Worm (Caenorhabditis elegans) whole organism, L1 larva: ENCODE data around the gene hlh-10.

Experiments
- C16A3.4 ChIP-seq: fragments of 150-350 bp; optimal IDR thresholded peaks from 2 replicates; lab custom pipeline; 2014; ENCODE audit warnings: missing biosample characterization, missing genetic modification characterization
- Y116A8C.19 ChIP-seq: sonication (generic microtip); optimal IDR thresholded peaks from 2 replicates; lab custom pipeline; 2016; ENCODE audit warnings: missing compliant biosample characterization, missing genetic modification characterization, borderline replicate concordance
- aha-1 ChIP-seq: fragments of 150-350 bp; optimal IDR thresholded peaks from 2 replicates; lab custom pipeline; 2014; ENCODE audit warnings: missing biosample characterization, missing genetic modification characterization
- alr-1 ChIP-seq: fragments of 200-800 bp; sonication (Bioruptor generic); optimal IDR thresholded peaks from 2 replicates; lab custom pipeline; 2018; ENCODE audit warnings: borderline replicate concordance, mild to moderate bottlenecking, missing genetic modification characterization, missing compliant biosample characterization
- blmp-1 ChIP-seq: fragments of 150-350 bp; optimal IDR thresholded peaks from 2 replicates; lab custom pipeline; 2014; ENCODE audit warnings: missing biosample characterization, missing genetic modification characterization
- ceh-8 ChIP-seq: fragments of 200-800 bp; sonication (Bioruptor generic); optimal IDR thresholded peaks from 2 replicates; lab custom pipeline; 2018; ENCODE audit warnings: mild to moderate bottlenecking, missing genetic modification characterization, moderate library complexity, missing compliant biosample characterization
- dsc-1 ChIP-seq: sonication (generic microtip); optimal IDR thresholded peaks from 2 replicates; lab custom pipeline; 2016; ENCODE audit warnings: mild to moderate bottlenecking, missing genetic modification characterization, missing compliant biosample characterization
- efl-1 ChIP-seq, 4 experiments: fragments of 150-350 bp; optimal IDR thresholded peaks in 3 of 4; peaks in 1 of 4; 1 replicate in 1 of 4; 2 replicates in 3 of 4; lab custom pipeline; 2014; ENCODE audit warnings: missing biosample characterization in 2 of 4, missing genetic modification characterization in 2 of 4, missing genetic modification reagents in 2 of 4
- elt-2 ChIP-seq: sonication (generic microtip); optimal IDR thresholded peaks from 2 replicates; lab custom pipeline; 2016; ENCODE audit warnings: missing genetic modification characterization, mild to moderate bottlenecking, inconsistent platforms, missing compliant biosample characterization, missing genetic modification reagents
- fkh-10 ChIP-seq: sonication (generic microtip); optimal IDR thresholded peaks from 2 replicates; lab custom pipeline; 2017; ENCODE audit warnings: missing biosample characterization, missing genetic modification reagents, missing genetic modification characterization
- fkh-8 ChIP-seq: sonication (generic microtip); optimal IDR thresholded peaks from 2 replicates; lab custom pipeline; 2016; ENCODE audit warnings: mild to moderate bottlenecking, missing genetic modification characterization, missing compliant biosample characterization
- lin-14 ChIP-seq: fragments of 200-800 bp; sonication (Bioruptor generic); optimal IDR thresholded peaks from 2 replicates; lab custom pipeline; 2018; ENCODE audit warnings: mild to moderate bottlenecking, missing genetic modification characterization, moderate library complexity, missing compliant biosample characterization
- lin-35 ChIP-seq, 2 experiments: fragments of 150-350 bp; optimal IDR thresholded peaks; 2 replicates each; lab custom pipeline; 2014; ENCODE audit warnings: missing biosample characterization in 2 of 2, missing genetic modification characterization in 2 of 2, missing genetic modification reagents in 2 of 2
- lir-3 ChIP-seq: sonication (generic microtip); optimal IDR thresholded peaks from 2 replicates; lab custom pipeline; 2016; ENCODE audit warnings: mild to moderate bottlenecking, missing genetic modification characterization, moderate library complexity, missing compliant biosample characterization; ENCODE audit not compliant: poor library complexity
- mab-9 ChIP-seq: fragments of 200-800 bp; sonication (Bioruptor generic); IDR thresholded peaks from 2 replicates; pipeline ENCODE4 v1.3.6; 2022; ENCODE audit warnings: missing genetic modification reagents, missing genetic modification characterization, missing compliant biosample characterization
- mdl-1 ChIP-seq, 2 experiments: fragments of 150-350 bp; optimal IDR thresholded peaks; 2 replicates each; lab custom pipeline; 2014 to 2017; ENCODE audit warnings: missing biosample characterization in 2 of 2, missing genetic modification characterization in 2 of 2, inconsistent platforms in 1 of 2
- mep-1 ChIP-seq: fragments of 150-350 bp; optimal IDR thresholded peaks from 2 replicates; lab custom pipeline; 2014; ENCODE audit warnings: missing biosample characterization, missing genetic modification characterization
- nhr-11 ChIP-seq: fragments of 150-350 bp; optimal IDR thresholded peaks from 2 replicates; lab custom pipeline; 2014; ENCODE audit warnings: missing biosample characterization, missing genetic modification characterization
- nhr-12 ChIP-seq: sonication (generic microtip); optimal IDR thresholded peaks from 2 replicates; lab custom pipeline; 2017; ENCODE audit warnings: missing biosample characterization, missing genetic modification characterization
- nhr-47 ChIP-seq: sonication (generic microtip); optimal IDR thresholded peaks from 2 replicates; lab custom pipeline; 2016; ENCODE audit warnings: mild to moderate bottlenecking, missing genetic modification characterization, moderate library complexity, missing compliant biosample characterization
- nhr-71 ChIP-seq: sonication (generic microtip); optimal IDR thresholded peaks from 2 replicates; lab custom pipeline; 2016; ENCODE audit warnings: mild to moderate bottlenecking, missing genetic modification characterization, moderate library complexity, missing compliant biosample characterization
- nhr-76 ChIP-seq: sonication (generic microtip); optimal IDR thresholded peaks from 2 replicates; lab custom pipeline; 2017; ENCODE audit warnings: missing biosample characterization, missing genetic modification characterization
- nhr-84 ChIP-seq: sonication (generic microtip); optimal IDR thresholded peaks from 2 replicates; lab custom pipeline; 2017; ENCODE audit warnings: missing biosample characterization, missing genetic modification characterization
- nhr-85 ChIP-seq: sonication (generic microtip); peaks from one replicate; lab custom pipeline; 2016; ENCODE audit warnings: missing genetic modification characterization, inconsistent platforms, missing compliant biosample characterization
- nhr-90 ChIP-seq: sonication (generic microtip); optimal IDR thresholded peaks from 2 replicates; lab custom pipeline; 2016; ENCODE audit warnings: mild to moderate bottlenecking, missing genetic modification characterization, missing compliant biosample characterization; ENCODE audit not compliant: poor library complexity
- snu-23 ChIP-seq: sonication (generic microtip); optimal IDR thresholded peaks from 2 replicates; lab custom pipeline; 2016; ENCODE audit warnings: missing genetic modification characterization, missing compliant biosample characterization
- sptf-1 ChIP-seq: fragments of 150-350 bp; optimal IDR thresholded peaks from 2 replicates; lab custom pipeline; 2014; ENCODE audit warnings: missing biosample characterization, missing genetic modification characterization
- swsn-7 ChIP-seq: sonication (generic microtip); optimal IDR thresholded peaks from 2 replicates; lab custom pipeline; 2016; ENCODE audit warnings: missing genetic modification characterization, missing compliant biosample characterization
- tbx-2 ChIP-seq: sonication (generic microtip); optimal IDR thresholded peaks from 2 replicates; lab custom pipeline; 2016; ENCODE audit warnings: missing genetic modification characterization, missing compliant biosample characterization
- unc-30 ChIP-seq: sonication (generic microtip); optimal IDR thresholded peaks from 2 replicates; lab custom pipeline; 2017; ENCODE audit warnings: missing biosample characterization, missing genetic modification characterization
- xbp-1 ChIP-seq: sonication (generic microtip); optimal IDR thresholded peaks from 2 replicates; lab custom pipeline; 2016; ENCODE audit warnings: missing genetic modification characterization, missing compliant biosample characterization
- zip-4 ChIP-seq: fragments of 200-800 bp; sonication (Bioruptor generic); optimal IDR thresholded peaks from 2 replicates; lab custom pipeline; 2018; ENCODE audit warnings: mild to moderate bottlenecking, missing genetic modification characterization, moderate library complexity, missing compliant biosample characterization
- ztf-11 ChIP-seq, 2 experiments: sonication (generic microtip); optimal IDR thresholded peaks; 2 replicates each; lab custom pipeline; 2016 to 2017; ENCODE audit warnings: missing genetic modification characterization in 2 of 2, missing biosample characterization in 1 of 2, missing compliant biosample characterization in 1 of 2

The hlh-10 gene

DNA sequence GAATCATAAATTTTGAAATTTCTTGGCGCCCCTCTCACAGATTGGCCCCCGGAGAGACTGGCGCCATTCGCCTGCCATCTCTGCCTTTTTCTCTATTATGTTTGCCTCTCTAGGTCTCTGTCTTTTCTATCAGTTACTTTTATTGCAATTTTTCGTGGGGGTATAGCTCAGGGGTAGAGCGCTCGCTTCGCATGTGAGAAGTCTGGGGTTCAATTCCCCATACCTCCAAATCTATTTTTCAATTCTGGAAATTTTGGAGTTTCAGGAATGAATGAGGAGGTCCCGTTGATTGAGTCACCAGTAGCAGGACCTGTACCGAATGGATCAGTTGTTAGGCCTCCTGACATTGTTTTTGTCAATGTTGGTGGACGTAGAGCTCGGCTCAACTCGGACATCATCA is 36.0 kb upstream of the hlh-10 start, which contains the start of gene kvs-3 (continued):
- TF ChIP-seq nhr-47 (tag; lab: Kevin White, UChicago), result peak; percentile 55
- TF ChIP-seq lir-3 (tag; lab: Kevin White, UChicago), result no peak
- TF ChIP-seq tbx-2 (tag; lab: Kevin White, UChicago), result peak; percentile 30
- 0 out of 2 replicates have a peak, but pooled peaks have one; percentile 34 for TF ChIP-seq mab-9 (GFP tag; lab: Robert Waterston, UW)
- peak; percentile 33 for TF ChIP-seq C16A3.4 (tag; lab: Kevin White, UChicago)
- TF ChIP-seq nhr-90 (tag; lab: Kevin White, UChicago), result peak; percentile 59
- no peak for TF ChIP-seq zip-4 (GFP tag; lab: Kevin White, UChicago)
- peak; percentile 55 for TF ChIP-seq nhr-85 (tag; lab: Kevin White, UChicago)
- peak; percentile 59 for TF ChIP-seq nhr-71 (tag; lab: Kevin White, UChicago)
- no peak for TF ChIP-seq nhr-11 (tag; lab: Kevin White, UChicago)
- no peak for TF ChIP-seq sptf-1 (tag; lab: Kevin White, UChicago)
- peak; percentile 6 for TF ChIP-seq blmp-1 (tag; lab: Kevin White, UChicago)
- peak; percentile 1 for TF ChIP-seq nhr-76 (tag; lab: Kevin White, UChicago)
- TF ChIP-seq ceh-8 (GFP tag; lab: Kevin White, UChicago), result peak; percentile 24
- peak; percentile 47 for TF ChIP-seq elt-2
- TF ChIP-seq lin-35 (GFP tag; optimal IDR thresholded peaks at IDR 0.05; lab: Kevin White, UChicago), result peak in 1 of 2 experiments; percentile 63
- TF ChIP-seq swsn-7, result peak; percentile 30
- TF ChIP-seq alr-1 (tag; lab: Kevin White, UChicago), result no peak
- peak; percentile 54 for TF ChIP-seq snu-23 (GFP tag; lab: Kevin White, UChicago)

ce11 chrV:9316970-9317369 is 35.0 kb upstream of the hlh-10 start:
- TF ChIP-seq unc-30 (tag; lab: Kevin White, UChicago), result no peak
- TF ChIP-seq nhr-12 (tag; lab: Kevin White, UChicago), result no peak
- TF ChIP-seq lin-14 (GFP tag; lab: Kevin White, UChicago), result peak; percentile 29
- TF ChIP-seq lin-35 (GFP tag; optimal IDR thresholded peaks at IDR 0.05; lab: Kevin White, UChicago), result no peak
- TF ChIP-seq fkh-10, result peak; percentile 80
- no peak for TF ChIP-seq elt-2
- TF ChIP-seq xbp-1, result no peak

ce11 chrV:9314408-9314807 is 32.4 kb upstream of the hlh-10 start:
- TF ChIP-seq aha-1 (tag; lab: Kevin White, UChicago) (no peak), nhr-71 (tag; lab: Kevin White, UChicago) (no peak)
- TF ChIP-seq, all 84 proteins: peak for 0

ce11 chrV:9312377-9312776 is 30.4 kb upstream of the hlh-10 start:
- TF ChIP-seq nhr-71 (tag; lab: Kevin White, UChicago) (no peak), mdl-1 (tag; optimal IDR thresholded peaks at IDR 0.05; lab: Kevin White, UChicago) (no peak), fkh-8 (tag; lab: Kevin White, UChicago) (no peak), lin-14 (GFP tag; lab: Kevin White, UChicago) (peak; percentile 24), efl-1 (optimal IDR thresholded peaks at IDR 0.05; lab: Kevin White, UChicago) (no peak), efl-1 (GFP tag; optimal IDR thresholded peaks at IDR 0.05 in 1 of 2; lab: Kevin White, UChicago) (peak in 1 of 2 experiments; percentile 59), fkh-10 (peak; percentile 85)

DNA sequence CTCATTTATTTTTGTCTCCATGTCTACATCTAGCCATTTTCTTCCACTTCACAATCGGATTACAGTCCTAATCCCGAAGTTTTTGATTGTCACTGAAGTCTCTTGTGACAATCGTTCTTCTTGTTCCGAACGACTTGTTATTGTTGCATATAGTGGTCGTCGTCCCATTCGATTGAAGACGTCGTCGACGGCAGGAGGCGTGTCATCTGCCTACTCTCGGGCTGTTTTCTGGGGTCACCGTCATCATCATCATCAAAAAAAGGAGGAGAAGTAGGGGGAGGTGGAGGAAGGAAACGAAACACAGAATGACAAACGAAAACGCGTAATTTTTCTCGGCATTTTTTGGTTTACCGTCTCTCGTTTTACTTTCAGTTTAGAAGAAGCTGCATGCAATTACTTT is 23.1 kb upstream of the hlh-10 start, which contains the start of gene F44A2.3:
Gene F44A2.3, plus strand, starts transcription at position 301 of the 400 bp plus-strand sequence.
- TF ChIP-seq blmp-1 (tag; lab: Kevin White, UChicago) (peak; percentile 26), snu-23 (GFP tag; lab: Kevin White, UChicago) (no peak), zip-4 (GFP tag; lab: Kevin White, UChicago) (no peak), xbp-1 (no peak), efl-1 (optimal IDR thresholded peaks at IDR 0.05; lab: Kevin White, UChicago) (no peak), efl-1 (GFP tag; optimal IDR thresholded peaks at IDR 0.05 in 1 of 2; lab: Kevin White, UChicago) (peak in 1 of 2 experiments; percentile 29), nhr-84 (no peak), mep-1 (tag; lab: Kevin White, UChicago) (no peak), Y116A8C.19 (tag; lab: Kevin White, UChicago) (no peak), ztf-11 (tag; optimal IDR thresholded peaks at IDR 0.05; lab: Kevin White, UChicago) (no peak), dsc-1 (tag; lab: Kevin White, UChicago) (no peak)
- TF ChIP-seq, all 84 proteins: peak for 2
